Worm (Caenorhabditis elegans) whole organism, young adult: ENCODE measurements around the gene ZK287.1.

ENCODE experiments used
- B0019.2 ChIP-seq: fragments of 200-800 bp; sonication (Bioruptor generic); conservative IDR thresholded peaks from 2 replicates; pipeline ENCODE4 v1.3.6; 2022; ENCODE audit warnings: missing genetic modification reagents, missing genetic modification characterization, missing compliant biosample characterization
- F22D6.2 ChIP-seq: sonication (generic microtip); optimal IDR thresholded peaks from 2 replicates; lab custom pipeline; 2016; ENCODE audit warnings: mild to moderate bottlenecking, missing genetic modification characterization, missing compliant biosample characterization
- F52B5.7 ChIP-seq: sonication (generic microtip); optimal IDR thresholded peaks from 2 replicates; lab custom pipeline; 2016; ENCODE audit warnings: mild to moderate bottlenecking, missing genetic modification characterization, missing compliant biosample characterization
- K11D2.4 ChIP-seq: fragments of 200-800 bp; sonication (Bioruptor generic); IDR thresholded peaks from 2 replicates; pipeline ENCODE4 v1.3.6; 2022; ENCODE audit warnings: missing genetic modification reagents, missing genetic modification characterization, missing compliant biosample characterization
- T26A5.8 ChIP-seq: sonication (generic microtip); optimal IDR thresholded peaks from 2 replicates; lab custom pipeline; 2016; ENCODE audit warnings: missing genetic modification characterization, missing compliant biosample characterization
- Y53G8AR.9 ChIP-seq: fragments of 200-800 bp; sonication (Bioruptor generic); conservative IDR thresholded peaks from 2 replicates; pipeline ENCODE4 v1.3.6; 2022; ENCODE audit warnings: missing genetic modification reagents, missing genetic modification characterization, missing compliant biosample characterization
- Y67H2A.10 ChIP-seq: fragments of 200-800 bp; sonication (Bioruptor generic); conservative IDR thresholded peaks from 2 replicates; pipeline ENCODE4 v1.3.6; 2022; ENCODE audit warnings: missing genetic modification reagents, missing genetic modification characterization, missing compliant biosample characterization
- bed-2 ChIP-seq: fragments of 200-800 bp; sonication (Bioruptor generic); IDR thresholded peaks from 2 replicates; pipeline ENCODE4 v1.3.6; 2022; ENCODE audit warnings: missing genetic modification reagents, missing genetic modification characterization, missing compliant biosample characterization
- ceh-27 ChIP-seq: fragments of 200-800 bp; sonication (Bioruptor generic); optimal IDR thresholded peaks from 2 replicates; lab custom pipeline; 2018; ENCODE audit warnings: mild to moderate bottlenecking, missing genetic modification characterization, moderate library complexity, missing compliant biosample characterization
- ceh-91 ChIP-seq: fragments of 200-800 bp; sonication (Bioruptor generic); IDR thresholded peaks from 2 replicates; pipeline ENCODE4 v1.3.6; 2022; ENCODE audit warnings: missing genetic modification reagents, missing genetic modification characterization, missing compliant biosample characterization
- chd-7 ChIP-seq: sonication (generic microtip); optimal IDR thresholded peaks from 2 replicates; lab custom pipeline; 2016; ENCODE audit warnings: mild to moderate bottlenecking, missing genetic modification characterization, moderate library complexity, missing compliant biosample characterization
- die-1 ChIP-seq: sonication (generic microtip); optimal IDR thresholded peaks from 2 replicates; lab custom pipeline; 2016; ENCODE audit warnings: missing genotype, mild to moderate bottlenecking, missing genetic modification characterization, missing compliant biosample characterization
- efl-1 ChIP-seq: fragments of 150-350 bp; optimal IDR thresholded peaks from 2 replicates; lab custom pipeline; 2014; ENCODE audit warnings: missing biosample characterization, missing genetic modification reagents, missing genetic modification characterization
- egl-18 ChIP-seq: fragments of 200-800 bp; sonication (Bioruptor generic); IDR thresholded peaks from 2 replicates; pipeline ENCODE4 v1.3.6; 2022; ENCODE audit warnings: missing genetic modification reagents, missing genetic modification characterization, missing compliant biosample characterization
- egl-44 ChIP-seq: fragments of 200-800 bp; sonication (Bioruptor generic); IDR thresholded peaks from 2 replicates; pipeline ENCODE4 v1.3.6; 2022; ENCODE audit warnings: missing genetic modification reagents, missing genetic modification characterization, missing compliant biosample characterization
- egrh-3 ChIP-seq: fragments of 200-800 bp; sonication (Bioruptor generic); IDR thresholded peaks from 2 replicates; pipeline ENCODE4 v1.3.6; 2022; ENCODE audit warnings: missing genetic modification reagents, missing genetic modification characterization, missing compliant biosample characterization
- ets-4 ChIP-seq: fragments of 200-800 bp; sonication (Bioruptor generic); optimal IDR thresholded peaks from 2 replicates; lab custom pipeline; 2018; ENCODE audit warnings: mild to moderate bottlenecking, missing genetic modification characterization, missing compliant biosample characterization
- hlh-26 ChIP-seq: fragments of 200-800 bp; sonication (Bioruptor generic); conservative IDR thresholded peaks from 2 replicates; pipeline ENCODE4 v1.3.6; 2022; ENCODE audit warnings: missing genetic modification reagents, missing genetic modification characterization, missing compliant biosample characterization
- let-526 ChIP-seq: fragments of 200-800 bp; sonication (Bioruptor generic); IDR thresholded peaks from 2 replicates; pipeline ENCODE4 v1.3.6; 2022; ENCODE audit warnings: missing genetic modification reagents, missing genetic modification characterization, missing compliant biosample characterization
- lin-26 ChIP-seq: fragments of 200-800 bp; sonication (Bioruptor generic); IDR thresholded peaks from 2 replicates; pipeline ENCODE4 v1.3.6; 2022; ENCODE audit warnings: missing genetic modification reagents, missing genetic modification characterization, missing compliant biosample characterization
- lin-35 ChIP-seq, 3 experiments: fragments of 150-350 bp in 2 of 3; sonication (generic microtip) in 1 of 3; optimal IDR thresholded peaks; 2 replicates each; lab custom pipeline; 2014 to 2018; ENCODE audit warnings: missing biosample characterization in 3 of 3, missing genetic modification characterization in 3 of 3, missing genetic modification reagents in 3 of 3
- lsl-1 ChIP-seq: fragments of 200-800 bp; sonication (Bioruptor generic); optimal IDR thresholded peaks from 2 replicates; lab custom pipeline; 2018; ENCODE audit warnings: mild to moderate bottlenecking, missing genetic modification characterization, moderate library complexity, missing compliant biosample characterization
- lsy-27 ChIP-seq: sonication (generic microtip); optimal IDR thresholded peaks from 2 replicates; lab custom pipeline; 2017; ENCODE audit warnings: missing genetic modification characterization, mild to moderate bottlenecking, missing compliant biosample characterization, antibody characterized with exemption, missing genotype, borderline replicate concordance; ENCODE audit not compliant: insufficient read depth
- madf-6 ChIP-seq: fragments of 200-800 bp; sonication (Bioruptor generic); IDR thresholded peaks from 2 replicates; pipeline ENCODE4 v1.3.6; 2022; ENCODE audit warnings: missing genetic modification reagents, missing genetic modification characterization, missing compliant biosample characterization
- madf-8 ChIP-seq: fragments of 200-800 bp; sonication (Bioruptor generic); conservative IDR thresholded peaks from 2 replicates; pipeline ENCODE4 v1.3.6; 2022; ENCODE audit warnings: missing genetic modification reagents, missing genetic modification characterization, missing compliant biosample characterization
- nfyb-1 ChIP-seq: fragments of 200-800 bp; sonication (Bioruptor generic); IDR thresholded peaks from 2 replicates; pipeline ENCODE4 v1.3.6; 2022; ENCODE audit warnings: missing genetic modification reagents, missing genetic modification characterization, missing compliant biosample characterization
- nhr-120 ChIP-seq: fragments of 200-800 bp; sonication (Bioruptor generic); IDR thresholded peaks from 2 replicates; pipeline ENCODE4 v1.3.6; 2022; ENCODE audit warnings: missing genetic modification characterization, missing compliant biosample characterization
- rec-8 ChIP-seq, 2 experiments: sonication (generic microtip); optimal IDR thresholded peaks; 2 replicates each; lab custom pipeline; 2016; ENCODE audit warnings: mild to moderate bottlenecking in 2 of 2, missing genetic modification characterization in 2 of 2, missing genetic modification reagents in 2 of 2, missing genotype in 2 of 2, missing biosample characterization in 1 of 2, missing compliant biosample characterization in 1 of 2, moderate library complexity in 1 of 2
- repo-1 ChIP-seq: sonication (generic microtip); optimal IDR thresholded peaks from 2 replicates; lab custom pipeline; 2017; ENCODE audit warnings: mild to moderate bottlenecking, missing genetic modification characterization, missing compliant biosample characterization
- snpc-1.1 ChIP-seq: sonication (generic microtip); optimal IDR thresholded peaks from 2 replicates; lab custom pipeline; 2017; ENCODE audit warnings: missing genetic modification characterization, mild to moderate bottlenecking, missing compliant biosample characterization, antibody characterized with exemption, moderate library complexity, missing genotype, missing genetic modification reagents; ENCODE audit not compliant: insufficient read depth
- snpc-1.3 ChIP-seq: sonication (generic microtip); optimal IDR thresholded peaks from 2 replicates; lab custom pipeline; 2017; ENCODE audit warnings: missing genetic modification characterization, mild to moderate bottlenecking, missing compliant biosample characterization, antibody characterized with exemption, moderate library complexity, missing genotype, missing genetic modification reagents; ENCODE audit not compliant: insufficient read depth
- tbx-9 ChIP-seq: sonication (generic microtip); optimal IDR thresholded peaks from 2 replicates; lab custom pipeline; 2016; ENCODE audit warnings: borderline replicate concordance, missing genetic modification characterization, inconsistent platforms, missing compliant biosample characterization
- tlf-1 ChIP-seq: fragments of 200-800 bp; sonication (Bioruptor generic); optimal IDR thresholded peaks from 2 replicates; lab custom pipeline; 2018; ENCODE audit warnings: mild to moderate bottlenecking, missing genetic modification characterization, missing compliant biosample characterization
- zfh-2 ChIP-seq: fragments of 200-800 bp; sonication (Bioruptor generic); conservative IDR thresholded peaks from 2 replicates; pipeline ENCODE4 v1.3.6; 2022; ENCODE audit warnings: missing genetic modification reagents, missing genetic modification characterization, missing compliant biosample characterization
- zim-3 ChIP-seq: sonication (generic microtip); optimal IDR thresholded peaks from 2 replicates; lab custom pipeline; 2017; ENCODE audit warnings: mild to moderate bottlenecking, missing genetic modification characterization, moderate library complexity, missing compliant biosample characterization
- ztf-25 ChIP-seq: fragments of 200-800 bp; sonication (Bioruptor generic); IDR thresholded peaks from 2 replicates; pipeline ENCODE4 v1.3.6; 2022; ENCODE audit warnings: missing genetic modification reagents, missing genetic modification characterization, missing compliant biosample characterization
- ztf-26 ChIP-seq: sonication (generic microtip); optimal IDR thresholded peaks from 2 replicates; lab custom pipeline; 2017; ENCODE audit warnings: missing genetic modification characterization, missing compliant biosample characterization
- ztf-3 ChIP-seq: fragments of 200-800 bp; sonication (Bioruptor generic); optimal IDR thresholded peaks from 2 replicates; lab custom pipeline; 2018; ENCODE audit warnings: mild to moderate bottlenecking, missing genetic modification characterization, missing compliant biosample characterization

ZK287.1 gene

DNA sequence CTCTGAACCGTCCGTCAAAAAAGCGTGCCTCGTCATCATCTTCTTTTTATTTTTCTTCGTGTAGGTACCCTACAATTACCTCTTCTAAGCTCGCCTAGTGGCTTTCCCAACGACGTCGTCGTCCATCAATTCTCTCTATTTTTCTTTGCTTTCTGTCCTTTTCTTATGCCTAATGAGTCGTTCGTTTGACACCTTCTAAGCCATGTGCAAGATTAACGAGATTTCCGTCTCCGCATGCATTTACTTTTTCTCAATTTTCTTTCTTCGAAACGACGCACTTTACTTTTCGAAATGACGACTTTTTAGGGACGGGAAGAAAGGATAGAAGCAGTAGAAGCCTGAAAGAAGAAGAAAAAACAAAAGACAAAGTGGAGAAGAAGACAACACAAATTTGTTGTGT, at the start of gene ZK287.1:
Gene ZK287.1 (plus strand): TSS at position 301 of the 400 bp plus-strand sequence.
- TF ChIP-seq egl-18 (GFP tag; lab: Robert Waterston, UW): no peak
- TF ChIP-seq, all 124 proteins: peak for 0

DNA sequence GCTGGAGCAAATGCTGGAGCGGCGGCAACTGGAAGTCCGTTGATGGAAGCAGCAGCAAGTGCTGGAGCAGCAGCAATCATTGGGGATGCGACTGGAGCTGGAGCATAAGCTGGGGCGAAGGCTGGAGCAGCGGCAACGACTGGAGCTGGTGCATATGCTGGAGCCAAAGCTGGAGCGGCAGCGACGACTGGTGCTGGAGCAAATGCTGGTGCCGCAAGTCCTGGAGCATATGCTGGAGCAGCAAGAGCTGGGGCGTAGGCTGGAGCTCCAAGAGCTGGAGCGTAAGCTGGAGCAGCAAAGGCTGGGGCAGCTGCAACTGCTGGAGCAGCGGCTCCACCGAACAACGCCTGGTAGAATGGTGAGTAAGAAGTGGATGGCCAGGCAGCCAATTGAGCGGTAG, 48.1 kb upstream of the ZK287.1 start:
- TF ChIP-seq chd-7 (tag; lab: Kevin White, UChicago) (peak; percentile 40), lsl-1 (GFP tag; lab: Kevin White, UChicago) (no peak), F52B5.7 (tag; lab: Kevin White, UChicago) (peak; percentile 18), egrh-3 (GFP tag; lab: Robert Waterston, UW) (peak; percentile 92), egl-18 (GFP tag; lab: Robert Waterston, UW) (0 out of 2 replicates have a peak, but pooled peaks have one; percentile 38), ztf-26 (tag; lab: Kevin White, UChicago) (no peak), zfh-2 (GFP tag; lab: Robert Waterston, UW) (peak; percentile 96), lsy-27 (tag; lab: Kevin White, UChicago) (no peak), lin-26 (peak; percentile 53; the same call in 1 of the 2 replicates)
- TF ChIP-seq, all 124 proteins: peak for 6

DNA sequence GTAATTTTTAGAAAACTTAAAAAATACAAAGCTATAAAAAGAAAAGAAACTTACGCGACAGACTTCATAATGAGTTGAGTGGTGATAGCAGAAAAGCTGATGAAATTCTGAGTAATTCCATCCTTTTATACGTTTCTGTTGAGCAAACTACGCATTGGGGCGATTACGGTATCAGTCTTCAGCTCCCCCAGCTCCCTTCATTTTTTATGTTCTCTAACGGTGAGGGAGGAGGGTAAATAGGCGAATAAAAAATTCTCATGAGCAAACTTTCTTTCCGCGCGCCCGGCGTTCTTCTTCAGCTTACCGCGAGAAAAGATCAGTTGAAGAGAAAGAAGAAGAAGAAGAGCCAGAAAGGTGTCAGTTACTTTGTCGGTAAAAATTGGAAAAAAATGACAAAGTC, 47.6 kb upstream of the ZK287.1 start, which contains the start of gene idpc-7:
Gene idpc-7 (minus strand): TSS at position 101 of the 400 bp plus-strand sequence.
- no peak for TF ChIP-seq die-1 (tag; lab: Kevin White, UChicago)
- no peak for TF ChIP-seq B0019.2 (GFP tag; lab: Robert Waterston, UW)
- TF ChIP-seq hlh-26: no peak
- no peak for TF ChIP-seq lin-35 (GFP tag; optimal IDR thresholded peaks at IDR 0.05; lab: Kevin White, UChicago)
- no peak for TF ChIP-seq madf-8 (GFP tag; lab: Robert Waterston, UW)
- no peak for TF ChIP-seq ztf-3 (GFP tag; lab: Kevin White, UChicago)
- TF ChIP-seq ceh-27: no peak
- no peak for TF ChIP-seq madf-6 (GFP tag; lab: Robert Waterston, UW)
- no peak for TF ChIP-seq let-526 (GFP tag; lab: Robert Waterston, UW)
- no peak for TF ChIP-seq Y67H2A.10 (GFP tag; lab: Robert Waterston, UW)
- TF ChIP-seq Y53G8AR.9 (GFP tag; lab: Robert Waterston, UW): no peak

DNA sequence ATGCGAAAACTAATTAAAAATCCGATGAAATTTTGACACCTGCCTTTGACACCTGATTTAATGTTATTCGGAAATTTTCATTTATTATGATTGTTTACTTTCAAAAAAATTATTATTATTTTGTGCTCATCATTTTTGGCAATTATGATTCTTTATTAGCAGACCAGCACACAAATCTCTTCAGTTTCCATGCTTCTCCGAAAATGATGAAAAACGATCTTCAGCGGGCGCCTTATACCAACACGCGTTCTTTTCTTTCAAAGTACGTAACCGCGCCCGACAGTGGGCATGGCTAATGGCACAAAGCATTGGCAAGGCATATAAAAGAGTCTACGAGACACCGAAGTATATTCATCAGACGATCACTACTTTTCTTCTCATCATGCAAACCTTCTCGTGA, 46.6 kb upstream of the ZK287.1 start, which contains the start of gene idpc-6:
Gene idpc-6 (plus strand): TSS at position 301 of the 400 bp plus-strand sequence.
- TF ChIP-seq bed-2 (GFP tag; lab: Robert Waterston, UW) (no peak), egl-44 (no peak), ets-4 (GFP tag; lab: Kevin White, UChicago) (no peak), F22D6.2 (tag; lab: Kevin White, UChicago) (no peak), nfyb-1 (no peak), efl-1 (GFP tag; lab: Kevin White, UChicago) (no peak), ztf-25 (GFP tag; lab: Robert Waterston, UW) (no peak), ceh-91 (GFP tag; lab: Robert Waterston, UW) (no peak), snpc-1.3 (no peak), snpc-1.1 (tag; lab: Kevin White, UChicago) (no peak), zim-3 (tag; lab: Kevin White, UChicago) (no peak), tbx-9 (tag; lab: Kevin White, UChicago) (no peak), lsy-27 (tag; lab: Kevin White, UChicago) (no peak), repo-1 (tag; lab: Kevin White, UChicago) (no peak), tlf-1 (no peak), K11D2.4 (GFP tag; lab: Robert Waterston, UW) (no peak), T26A5.8 (tag; lab: Kevin White, UChicago) (no peak), nhr-120 (GFP tag; lab: Robert Waterston, UW) (no peak), rec-8 (tag; optimal IDR thresholded peaks at IDR 0.05; lab: Kevin White, UChicago) (no peak)
